Fruit fly (Drosophila melanogaster) whole organism, embryonic: ENCODE results near the gene CaMKII.

Source experiments
- Awh ChIP-seq: fragments of 200-800 bp; sonication (Bioruptor generic); IDR thresholded peaks from 2 replicates; pipeline ENCODE4, ENCODE4 v1.3.6; 2022; ENCODE audit warnings: missing biosample characterization, missing genetic modification characterization
- B-H2 ChIP-seq: fragments of 200-800 bp; sonication (Bioruptor generic); optimal IDR thresholded peaks from 2 replicates; lab custom pipeline; 2018; ENCODE audit warnings: missing biosample characterization, mild to moderate bottlenecking, missing genetic modification characterization
- CG10209 ChIP-seq: fragments of 200-800 bp; sonication (Bioruptor generic); optimal IDR thresholded peaks from 3 replicates; lab custom pipeline; 2017; ENCODE audit warnings: missing biosample characterization, mild to moderate bottlenecking, missing genetic modification characterization, missing genetic modification reagents
- CG11085 ChIP-seq: fragments of 200-800 bp; sonication (Bioruptor generic); IDR thresholded peaks from 2 replicates; pipeline ENCODE4 v1.3.6; 2022; ENCODE audit warnings: missing biosample characterization, missing genetic modification characterization
- CG12744 ChIP-seq: fragments of 200-800 bp; sonication (Bioruptor generic); optimal IDR thresholded peaks from 2 replicates; lab custom pipeline; 2016; ENCODE audit warnings: missing biosample characterization, missing genetic modification characterization
- CG14667 ChIP-seq: fragments of 200-800 bp; sonication (Bioruptor generic); IDR thresholded peaks from 2 replicates; pipeline ENCODE4 v1.3.6; 2022; ENCODE audit warnings: missing biosample characterization, missing genetic modification characterization
- CG1647 ChIP-seq: fragments of 200-800 bp; sonication (Bioruptor generic); optimal IDR thresholded peaks from 3 replicates; lab custom pipeline; 2016; ENCODE audit warnings: missing biosample characterization, missing genetic modification characterization
- CG17359 ChIP-seq: fragments of 200-800 bp; sonication (Bioruptor generic); optimal IDR thresholded peaks from 3 replicates; lab custom pipeline; 2018; ENCODE audit warnings: missing biosample characterization, mild to moderate bottlenecking, missing genetic modification characterization, moderate library complexity
- CG17912 ChIP-seq: fragments of 200-800 bp; sonication (Bioruptor generic); optimal IDR thresholded peaks from 2 replicates; lab custom pipeline; 2018; ENCODE audit warnings: missing biosample characterization, mild to moderate bottlenecking, missing genetic modification characterization
- CG18011 ChIP-seq: fragments of 200-800 bp; sonication (Bioruptor generic); optimal IDR thresholded peaks from 2 replicates; lab custom pipeline; 2017; ENCODE audit warnings: missing biosample characterization, missing genetic modification characterization, mild to moderate bottlenecking, moderate library complexity, missing genotype
- CG18476 ChIP-seq: fragments of 200-800 bp; sonication (Bioruptor generic); optimal IDR thresholded peaks from 2 replicates; lab custom pipeline; 2016; ENCODE audit warnings: missing biosample characterization, mild to moderate bottlenecking, missing genetic modification characterization
- CG31224 ChIP-seq: fragments of 200-800 bp; sonication (Bioruptor generic); IDR thresholded peaks from 2 replicates; pipeline ENCODE4 v1.3.6; 2022; ENCODE audit warnings: missing biosample characterization, missing genetic modification characterization
- CG6175 ChIP-seq: fragments of 200-800 bp; sonication (Bioruptor generic); IDR thresholded peaks from 3 replicates; pipeline ENCODE4 v1.3.6; 2022; ENCODE audit warnings: missing biosample characterization, missing genetic modification characterization
- CG6272 ChIP-seq: fragments of 200-800 bp; sonication (Bioruptor generic); IDR thresholded peaks from 2 replicates; pipeline ENCODE4 v1.3.6; 2022; ENCODE audit warnings: missing biosample characterization, missing genetic modification characterization
- CG6683 ChIP-seq: fragments of 200-800 bp; sonication (Bioruptor generic); optimal IDR thresholded peaks from 2 replicates; lab custom pipeline; 2017; ENCODE audit warnings: missing biosample characterization, mild to moderate bottlenecking, missing genetic modification characterization, missing genetic modification reagents
- CG6791 ChIP-seq: fragments of 200-800 bp; sonication (Bioruptor generic); IDR thresholded peaks from 3 replicates; pipeline ENCODE4 v1.3.6; 2022; ENCODE audit warnings: missing biosample characterization, missing genetic modification characterization; ENCODE audit not compliant: partially characterized antibody
- CG7271 ChIP-seq: fragments of 200-800 bp; sonication (Bioruptor generic); optimal IDR thresholded peaks from 2 replicates; lab custom pipeline; 2018; ENCODE audit warnings: missing biosample characterization, mild to moderate bottlenecking, missing genetic modification characterization, moderate library complexity
- CG9437 ChIP-seq: fragments of 200-800 bp; sonication (Bioruptor generic); optimal IDR thresholded peaks from 2 replicates; lab custom pipeline; 2018; ENCODE audit warnings: missing biosample characterization, mild to moderate bottlenecking, missing genetic modification characterization
- Camta ChIP-seq: fragments of 200-800 bp; sonication (Bioruptor generic); optimal IDR thresholded peaks from 2 replicates; lab custom pipeline; 2016; ENCODE audit warnings: missing biosample characterization, missing genetic modification characterization
- Dll ChIP-seq: fragments of 200-800 bp; sonication (Bioruptor generic); IDR thresholded peaks from 4 replicates; pipeline ENCODE4 v1.3.6; 2022; ENCODE audit warnings: missing biosample characterization, missing genetic modification characterization; ENCODE audit not compliant: partially characterized antibody
- HLH4C ChIP-seq: fragments of 200-800 bp; sonication (Bioruptor generic); IDR thresholded peaks from 3 replicates; pipeline ENCODE4 v1.3.6; 2022; ENCODE audit warnings: missing biosample characterization, missing genetic modification characterization; ENCODE audit not compliant: partially characterized antibody
- Hr78 ChIP-seq, 2 experiments: fragments of 200-800 bp in 1 of 2; fragments of >200 bp in 1 of 2; sonication (Bioruptor generic) in 1 of 2; optimal IDR thresholded peaks; 2 replicates each; lab custom pipeline; 2017 to 2019; ENCODE audit warnings: missing biosample characterization in 2 of 2, missing genetic modification characterization in 2 of 2, mild to moderate bottlenecking in 1 of 2, moderate library complexity in 1 of 2
- Mrtf ChIP-seq: fragments of 200-800 bp; sonication (Bioruptor generic); IDR thresholded peaks from 3 replicates; pipeline ENCODE4 v1.3.6; 2022; ENCODE audit warnings: missing biosample characterization, missing genetic modification characterization
- Nf-YA ChIP-seq: fragments of 200-800 bp; sonication (Bioruptor generic); IDR thresholded peaks from 2 replicates; pipeline ENCODE4 v1.3.6; 2022; ENCODE audit warnings: missing biosample characterization, missing genetic modification characterization
- Ptx1 ChIP-seq: fragments of 200-800 bp; sonication (Bioruptor generic); IDR thresholded peaks from 2 replicates; pipeline ENCODE4 v1.3.6; 2022; ENCODE audit warnings: missing biosample characterization, missing genetic modification characterization
- Ravus ChIP-seq: fragments of 200-800 bp; sonication (Bioruptor generic); IDR thresholded peaks from 2 replicates; pipeline ENCODE4 v1.3.6; 2022; ENCODE audit warnings: missing biosample characterization, missing genetic modification characterization
- Side ChIP-seq: fragments of 200-800 bp; sonication (Bioruptor generic); optimal IDR thresholded peaks from 2 replicates; lab custom pipeline; 2016; ENCODE audit warnings: missing biosample characterization, missing genetic modification characterization
- Six4 ChIP-seq: fragments of 200-800 bp; sonication (Bioruptor generic); optimal IDR thresholded peaks from 2 replicates; lab custom pipeline; 2016; ENCODE audit warnings: missing biosample characterization, missing genetic modification characterization
- Taf1 ChIP-seq: fragments of 200-800 bp; sonication (Bioruptor generic); IDR thresholded peaks from 2 replicates; pipeline ENCODE4 v1.3.6; 2022; ENCODE audit warnings: missing biosample characterization, missing genetic modification characterization
- az2 ChIP-seq: fragments of 200-800 bp; sonication (Bioruptor generic); optimal IDR thresholded peaks from 3 replicates; lab custom pipeline; 2016; ENCODE audit warnings: missing biosample characterization, missing genetic modification characterization
- bcd ChIP-seq: fragments of 200-800 bp; sonication (Bioruptor generic); optimal IDR thresholded peaks from 2 replicates; lab custom pipeline; 2017; ENCODE audit warnings: missing biosample characterization, mild to moderate bottlenecking, missing genetic modification characterization
- bsh ChIP-seq, 2 experiments: fragments of 200-800 bp; sonication (Bioruptor generic); optimal IDR thresholded peaks; 2 replicates each; lab custom pipeline; 2017 to 2018; ENCODE audit warnings: mild to moderate bottlenecking in 2 of 2, missing biosample characterization in 2 of 2, missing genetic modification characterization in 2 of 2, moderate library complexity in 1 of 2
- dimm ChIP-seq: fragments of 200-800 bp; sonication (Bioruptor generic); IDR thresholded peaks from 2 replicates; pipeline ENCODE4 v1.3.6; 2022; ENCODE audit warnings: missing biosample characterization, missing genetic modification characterization
- ewg ChIP-seq: fragments of 200-800 bp; sonication (Bioruptor generic); optimal IDR thresholded peaks from 3 replicates; lab custom pipeline; 2017; ENCODE audit warnings: mild to moderate bottlenecking, missing biosample characterization, missing genetic modification reagents, missing genetic modification characterization
- eyg ChIP-seq: fragments of 200-800 bp; sonication (Bioruptor generic); optimal IDR thresholded peaks from 3 replicates; lab custom pipeline; 2016; ENCODE audit warnings: missing biosample characterization, missing genetic modification characterization
- grau ChIP-seq: fragments of 200-800 bp; optimal IDR thresholded peaks from 3 replicates; lab custom pipeline; 2019; ENCODE audit warnings: missing biosample characterization, mild to moderate bottlenecking, missing genetic modification characterization, moderate library complexity
- grn ChIP-seq: fragments of 200-800 bp; sonication (Bioruptor generic); optimal IDR thresholded peaks from 3 replicates; lab custom pipeline; 2017; ENCODE audit warnings: missing biosample characterization, missing genetic modification characterization
- h ChIP-seq: fragments of >200 bp; optimal IDR thresholded peaks from 2 replicates; lab custom pipeline; 2017
- hth ChIP-seq: fragments of >200 bp; optimal IDR thresholded peaks from 2 replicates; lab custom pipeline; 2017; ENCODE audit warnings: inconsistent platforms
- jing ChIP-seq: fragments of 200-800 bp; sonication (Bioruptor generic); optimal IDR thresholded peaks from 2 replicates; lab custom pipeline; 2018; ENCODE audit warnings: missing biosample characterization, mild to moderate bottlenecking, missing genetic modification characterization
- jumu ChIP-seq: fragments of 200-800 bp; sonication (Bioruptor generic); optimal IDR thresholded peaks from 3 replicates; lab custom pipeline; 2016; ENCODE audit warnings: missing biosample characterization, missing genetic modification characterization
- lbe ChIP-seq: fragments of 200-800 bp; sonication (Bioruptor generic); optimal IDR thresholded peaks from 2 replicates; lab custom pipeline; 2016; ENCODE audit warnings: missing biosample characterization, mild to moderate bottlenecking, missing genetic modification characterization
- nerfin-2 ChIP-seq: fragments of 200-800 bp; sonication (Bioruptor generic); IDR thresholded peaks from 2 replicates; pipeline ENCODE4 v1.3.6; 2022; ENCODE audit warnings: missing biosample characterization, missing genetic modification characterization; ENCODE audit not compliant: partially characterized antibody
- pfk ChIP-seq: fragments of 200-800 bp; sonication (Bioruptor generic); optimal IDR thresholded peaks from 2 replicates; lab custom pipeline; 2018; ENCODE audit warnings: missing biosample characterization, mild to moderate bottlenecking, missing genetic modification characterization, moderate library complexity
- pnt ChIP-seq: fragments of 200-800 bp; sonication (Bioruptor generic); optimal IDR thresholded peaks from 3 replicates; lab custom pipeline; 2016; ENCODE audit warnings: missing biosample characterization, missing genetic modification characterization
- repo ChIP-seq: fragments of 200-800 bp; sonication (Bioruptor generic); optimal IDR thresholded peaks from 2 replicates; lab custom pipeline; 2016; ENCODE audit warnings: missing biosample characterization, missing genetic modification characterization
- rib ChIP-seq: fragments of 200-800 bp; sonication (Bioruptor generic); IDR thresholded peaks from 2 replicates; pipeline ENCODE4 v1.3.6; 2022; ENCODE audit warnings: missing biosample characterization, missing genetic modification characterization
- ttk ChIP-seq: fragments of 200-800 bp; sonication (Bioruptor generic); IDR thresholded peaks from 2 replicates; pipeline ENCODE4 v2.1.2; 2022; ENCODE audit warnings: missing biosample characterization, missing genetic modification characterization
- usp ChIP-seq: fragments of >200 bp; optimal IDR thresholded peaks from 2 replicates; lab custom pipeline; 2017; ENCODE audit warnings: missing biosample characterization, missing genetic modification characterization
- zfh1 ChIP-seq: fragments of 200-800 bp; sonication (Bioruptor generic); IDR thresholded peaks from 3 replicates; pipeline ENCODE4 v1.3.6; 2022; ENCODE audit warnings: missing biosample characterization, missing genetic modification characterization

The CaMKII gene

DNA sequence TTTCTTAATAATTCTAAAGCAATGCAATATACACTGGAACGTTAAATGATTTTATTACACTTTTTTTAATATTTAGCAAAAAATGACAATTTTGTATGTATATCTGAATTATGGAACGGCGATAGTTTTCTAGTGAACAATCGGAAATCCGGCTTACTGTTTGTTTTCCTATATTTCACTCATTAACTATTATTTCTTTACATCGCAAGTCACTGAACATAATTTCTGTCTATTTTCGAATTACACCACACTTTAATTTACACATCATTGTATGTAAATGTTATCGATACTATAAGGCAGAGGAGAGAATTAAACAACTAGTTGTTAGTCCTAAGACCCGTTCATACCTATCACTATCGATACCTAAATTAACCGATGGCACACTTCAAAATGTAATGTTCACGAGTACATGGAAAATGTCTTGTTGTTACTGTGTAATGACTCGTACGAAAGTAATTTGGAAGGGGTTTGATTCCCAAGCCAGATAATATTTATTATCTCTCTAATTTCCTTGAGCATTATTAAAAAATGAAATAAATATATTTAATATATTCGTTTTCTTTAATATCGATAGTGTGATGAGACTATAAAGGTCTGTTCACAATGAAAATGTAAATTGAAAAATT lies 26.6 kb downstream of the CaMKII start, which contains the start of gene PlexA (continued):
- TF ChIP-seq Camta (GFP tag; lab: Kevin White, UChicago), result peak; percentile 40
- TF ChIP-seq jumu (GFP tag; lab: Kevin White, UChicago), result peak; percentile 16
- TF ChIP-seq B-H2, result peak; percentile 81
- peak; percentile 13 for TF ChIP-seq CG18011 (GFP tag; lab: Kevin White, UChicago)
- peak; percentile 83 for TF ChIP-seq rib (GFP tag; lab: Robert Waterston, UW)
- TF ChIP-seq grau, result peak; percentile 89
- peak; percentile 97 for TF ChIP-seq Ptx1 (GFP tag; lab: Robert Waterston, UW)
- TF ChIP-seq CG31224 (GFP tag; lab: Robert Waterston, UW), result peak; percentile 89
- peak; percentile 57 for TF ChIP-seq CG1647 (GFP tag; lab: Kevin White, UChicago)
- TF ChIP-seq usp (GFP tag; lab: Kevin White, UChicago), result no peak
- peak; percentile 83 for TF ChIP-seq Ravus (GFP tag; lab: Robert Waterston, UW)
- TF ChIP-seq CG6791 (GFP tag; lab: Robert Waterston, UW), result peak; percentile 77
- TF ChIP-seq nerfin-2, result peak; percentile 57; the same call in 1 of the 2 replicates
- no peak for TF ChIP-seq dimm (GFP tag; lab: Robert Waterston, UW)
- no peak for TF ChIP-seq CG12744 (GFP tag; lab: Kevin White, UChicago)
- TF ChIP-seq bsh (GFP tag; optimal IDR thresholded peaks at IDR 0.05; lab: Kevin White, UChicago), result peak in 1 of 2 experiments; percentile 90
- peak; percentile 91 for TF ChIP-seq CG11085 (GFP tag; lab: Robert Waterston, UW)
- TF ChIP-seq pfk, result peak; percentile 71
- peak; percentile 89 for TF ChIP-seq Taf1 (GFP tag; lab: Robert Waterston, UW)
- peak; percentile 89 for TF ChIP-seq az2 (GFP tag; lab: Kevin White, UChicago)
- no peak for TF ChIP-seq grn
- peak; percentile 73 for TF ChIP-seq Six4 (GFP tag; lab: Kevin White, UChicago)
- TF ChIP-seq pnt (GFP tag; lab: Kevin White, UChicago), result peak; percentile 82
- no peak for TF ChIP-seq eyg
- TF ChIP-seq CG6175 (GFP tag; lab: Robert Waterston, UW), result peak; percentile 88; the same call in 1 of the 3 replicates
- peak; percentile 89 for TF ChIP-seq CG17359
- TF ChIP-seq Nf-YA (GFP tag; lab: Robert Waterston, UW), result peak; percentile 86
- peak; percentile 65 for TF ChIP-seq CG17912 (GFP tag; lab: Kevin White, UChicago)
- TF ChIP-seq CG10209 (GFP tag; lab: Kevin White, UChicago), result peak; percentile 88
- peak; percentile 80 for TF ChIP-seq CG9437 (GFP tag; lab: Kevin White, UChicago)
- TF ChIP-seq hth (lab: Kevin White, UChicago), result no peak
- peak; percentile 45 for TF ChIP-seq CG7271 (tag; lab: Kevin White, UChicago)
- TF ChIP-seq CG6272 (GFP tag; lab: Robert Waterston, UW), result no peak; the same call in 1 of the 2 replicates
- peak; percentile 90 for TF ChIP-seq bcd
- TF ChIP-seq Side, result no peak
- TF ChIP-seq h (lab: Kevin White, UChicago), result no peak
- TF ChIP-seq CG18476 (GFP tag; lab: Kevin White, UChicago), result peak; percentile 53
- no peak for TF ChIP-seq CG6683 (GFP tag; lab: Kevin White, UChicago)
- TF ChIP-seq lbe (GFP tag; lab: Kevin White, UChicago), result no peak
- peak; percentile 74 for TF ChIP-seq jing (GFP tag; lab: Kevin White, UChicago)
- TF ChIP-seq repo (GFP tag; lab: Kevin White, UChicago), result no peak
- TF ChIP-seq Awh (GFP tag; lab: Robert Waterston, UW), result peak; percentile 94
- TF ChIP-seq CG14667 (GFP tag; lab: Robert Waterston, UW), result peak; percentile 96
- peak; percentile 87 for TF ChIP-seq ewg (GFP tag; lab: Kevin White, UChicago)
- TF ChIP-seq Dll (GFP tag; lab: Robert Waterston, UW), result peak; percentile 70
- TF ChIP-seq Hr78 (GFP tag; optimal IDR thresholded peaks at IDR 0.05; lab: Kevin White, UChicago), result no peak
- TF ChIP-seq HLH4C (GFP tag; lab: Robert Waterston, UW), result no peak; the same call in 2 of the 3 replicates
- TF ChIP-seq Mrtf (GFP tag; lab: Robert Waterston, UW), result peak; percentile 96
- peak; percentile 94 for TF ChIP-seq zfh1 (GFP tag; lab: Robert Waterston, UW)
- TF ChIP-seq ttk (GFP tag; lab: Robert Waterston, UW), result peak; percentile 96
